Fruit fly (Drosophila melanogaster) whole organism, wandering third instar larva: ENCODE data around the gene VhaM9.7-c.
A peak's percentile ranks its signal among the peaks of the same experiment; 100 is the strongest.

ENCODE experiments used
- Abd-B ChIP-seq: fragments of >200 bp; optimal IDR thresholded peaks from 2 replicates; lab custom pipeline; 2017; ENCODE audit warnings: missing biosample characterization, missing genetic modification characterization
- CG32264 ChIP-seq: fragments of 200-800 bp; sonication (Bioruptor generic); optimal IDR thresholded peaks from 2 replicates; lab custom pipeline; 2016; ENCODE audit warnings: missing biosample characterization, missing genetic modification characterization
- CG9705 ChIP-seq: fragments of 200-800 bp; sonication (Bioruptor generic); optimal IDR thresholded peaks from 2 replicates; lab custom pipeline; 2018; ENCODE audit warnings: missing biosample characterization, mild to moderate bottlenecking, missing genetic modification characterization
- CrebA ChIP-seq: fragments of 200-800 bp; sonication (Bioruptor generic); optimal IDR thresholded peaks from 2 replicates; lab custom pipeline; 2016; ENCODE audit warnings: missing biosample characterization, mild to moderate bottlenecking, missing genetic modification characterization, borderline replicate concordance
- Dfd ChIP-seq: fragments of >200 bp; optimal IDR thresholded peaks from 2 replicates; lab custom pipeline; 2017; ENCODE audit warnings: missing biosample characterization, missing genetic modification characterization
- Dif ChIP-seq: fragments of 200-275, 200-300 bp; sonication (Bioruptor generic); optimal IDR thresholded peaks from 2 replicates; lab custom pipeline; 2018; ENCODE audit warnings: missing biosample characterization, missing genetic modification characterization; ENCODE audit not compliant: partially characterized antibody
- GATAd ChIP-seq: sonication (Bioruptor generic); optimal IDR thresholded peaks from 2 replicates; lab custom pipeline; 2016; ENCODE audit warnings: missing biosample characterization, missing genetic modification characterization
- HLH106 ChIP-seq: fragments of 200-800 bp; optimal IDR thresholded peaks from 3 replicates; lab custom pipeline; 2019; ENCODE audit warnings: missing biosample characterization, mild to moderate bottlenecking, missing genetic modification characterization, moderate library complexity
- Hnf4 ChIP-seq: fragments of 200-800 bp; sonication (Bioruptor generic); optimal IDR thresholded peaks from 2 replicates; lab custom pipeline; 2016; ENCODE audit warnings: missing biosample characterization, mild to moderate bottlenecking, missing genetic modification characterization
- Hr78 ChIP-seq: fragments of >200 bp; optimal IDR thresholded peaks from 2 replicates; lab custom pipeline; 2017; ENCODE audit warnings: missing biosample characterization, missing genetic modification characterization
- Hr83 ChIP-seq: fragments of 200-300 bp; sonication (Bioruptor generic); optimal IDR thresholded peaks from 2 replicates; lab custom pipeline; 2016; ENCODE audit warnings: missing biosample characterization, mild to moderate bottlenecking, missing genetic modification characterization, moderate library complexity; ENCODE audit not compliant: poor library complexity, severe bottlenecking
- Jra ChIP-seq: sonication (Bioruptor generic); optimal IDR thresholded peaks from 2 replicates; lab custom pipeline; 2016; ENCODE audit warnings: missing biosample characterization, missing genetic modification characterization
- Mio ChIP-seq: sonication (Bioruptor generic); optimal IDR thresholded peaks from 2 replicates; lab custom pipeline; 2016; ENCODE audit warnings: missing biosample characterization, missing genetic modification characterization
- Myc ChIP-seq: fragments of >200 bp; optimal IDR thresholded peaks from 2 replicates; lab custom pipeline; 2017
- N ChIP-seq: fragments of >200 bp; optimal IDR thresholded peaks from 2 replicates; lab custom pipeline; 2018; ENCODE audit warnings: missing biosample characterization, missing external identifiers, missing genetic modification characterization
- OdsH ChIP-seq: fragments of 200-800 bp; sonication (Bioruptor generic); optimal IDR thresholded peaks from 2 replicates; lab custom pipeline; 2016; ENCODE audit warnings: missing biosample characterization, mild to moderate bottlenecking, missing genetic modification characterization
- Rel ChIP-seq, 2 experiments: fragments of 200-800 bp; sonication (Bioruptor generic) in 1 of 2; optimal IDR thresholded peaks; 2 replicates in 1 of 2; 3 replicates in 1 of 2; lab custom pipeline; 2016 to 2019; ENCODE audit warnings: mild to moderate bottlenecking in 2 of 2, missing biosample characterization in 2 of 2, missing genetic modification characterization in 2 of 2, moderate library complexity in 1 of 2
- Sp1 ChIP-seq: fragments of 200-800 bp; sonication (Bioruptor generic); optimal IDR thresholded peaks from 3 replicates; lab custom pipeline; 2019; ENCODE audit warnings: missing biosample characterization, mild to moderate bottlenecking, missing genetic modification characterization, moderate library complexity
- Vsx2 ChIP-seq: fragments of 200-300, 225-300 bp; sonication (Bioruptor generic); optimal IDR thresholded peaks from 2 replicates; lab custom pipeline; 2018; ENCODE audit warnings: missing biosample characterization, missing genetic modification characterization; ENCODE audit not compliant: partially characterized antibody
- br ChIP-seq: fragments of 200-800 bp; sonication (Bioruptor generic); optimal IDR thresholded peaks from 2 replicates; lab custom pipeline; 2016; ENCODE audit warnings: missing biosample characterization, missing genetic modification characterization
- brk ChIP-seq: fragments of 200-800 bp; sonication (Bioruptor generic); optimal IDR thresholded peaks from 2 replicates; lab custom pipeline; 2016; ENCODE audit warnings: missing biosample characterization, mild to moderate bottlenecking, missing genetic modification characterization
- dl ChIP-seq, 2 experiments: fragments of 175-275, 200-275 bp in 1 of 2; fragments of 200-275 bp in 1 of 2; sonication (Bioruptor generic); optimal IDR thresholded peaks; lab custom pipeline; 2018; ENCODE audit warnings: mild to moderate bottlenecking in 2 of 2, missing biosample characterization in 2 of 2, missing genetic modification characterization in 2 of 2, moderate library complexity in 2 of 2; ENCODE audit not compliant: partially characterized antibody in 2 of 2, insufficient read depth in 1 of 2
- dmrt93B ChIP-seq: fragments of 200-800 bp; sonication (Bioruptor generic); optimal IDR thresholded peaks from 2 replicates; lab custom pipeline; 2018; ENCODE audit warnings: missing biosample characterization, mild to moderate bottlenecking, missing genetic modification characterization
- dsf ChIP-seq: sonication (Bioruptor generic); optimal IDR thresholded peaks from 2 replicates; lab custom pipeline; 2016; ENCODE audit warnings: missing biosample characterization, missing genetic modification characterization, borderline replicate concordance
- ey ChIP-seq: fragments of 200-800 bp; sonication (Bioruptor generic); optimal IDR thresholded peaks from 2 replicates; lab custom pipeline; 2016; ENCODE audit warnings: missing biosample characterization, missing genetic modification characterization
- foxo ChIP-seq, 2 experiments: fragments of 200-800 bp; sonication (Bioruptor generic); optimal IDR thresholded peaks; 2 replicates in 1 of 2; 3 replicates in 1 of 2; lab custom pipeline; 2016 to 2017; ENCODE audit warnings: missing biosample characterization in 2 of 2, missing genetic modification characterization in 2 of 2
- fru ChIP-seq: fragments of 200-800 bp; sonication (Bioruptor generic); optimal IDR thresholded peaks from 3 replicates; lab custom pipeline; 2016; ENCODE audit warnings: missing biosample characterization, mild to moderate bottlenecking, missing genetic modification characterization
- h ChIP-seq: fragments of 200-800 bp; sonication (Bioruptor generic); optimal IDR thresholded peaks from 3 replicates; lab custom pipeline; 2016; ENCODE audit warnings: missing biosample characterization, mild to moderate bottlenecking, missing genetic modification characterization
- jim ChIP-seq: fragments of 175-275, 200-325 bp; sonication (Bioruptor generic); optimal IDR thresholded peaks from 2 replicates; lab custom pipeline; 2016; ENCODE audit warnings: missing biosample characterization, mild to moderate bottlenecking, missing genetic modification characterization
- lola ChIP-seq: fragments of >200 bp; optimal IDR thresholded peaks from 2 replicates; lab custom pipeline; 2017; ENCODE audit warnings: missing biosample characterization, missing genetic modification characterization
- pan ChIP-seq: fragments of >200 bp; optimal IDR thresholded peaks from 2 replicates; lab custom pipeline; 2017
- psq ChIP-seq: fragments of 200-800 bp; sonication (Bioruptor generic); optimal IDR thresholded peaks from 3 replicates; lab custom pipeline; 2017; ENCODE audit warnings: missing biosample characterization, mild to moderate bottlenecking, missing genetic modification characterization, moderate library complexity
- rgr ChIP-seq: fragments of 200-800 bp; sonication (Bioruptor generic); optimal IDR thresholded peaks from 3 replicates; lab custom pipeline; 2016; ENCODE audit warnings: missing biosample characterization, mild to moderate bottlenecking, missing genetic modification characterization
- sage ChIP-seq: fragments of 200-800 bp; sonication (Bioruptor generic); optimal IDR thresholded peaks from 2 replicates; lab custom pipeline; 2016; ENCODE audit warnings: missing biosample characterization, mild to moderate bottlenecking, missing genetic modification characterization
- sv ChIP-seq: fragments of 200-800 bp; sonication (Bioruptor generic); optimal IDR thresholded peaks from 3 replicates; lab custom pipeline; 2016; ENCODE audit warnings: missing biosample characterization, missing genetic modification characterization
- tai ChIP-seq: sonication (Bioruptor generic); optimal IDR thresholded peaks from 2 replicates; lab custom pipeline; 2016; ENCODE audit warnings: missing biosample characterization, missing genetic modification characterization
- usp ChIP-seq: fragments of >200 bp; optimal IDR thresholded peaks from 2 replicates; lab custom pipeline; 2017; ENCODE audit warnings: missing biosample characterization, missing genetic modification characterization
- woc ChIP-seq: sonication (Bioruptor generic); optimal IDR thresholded peaks from 2 replicates; lab custom pipeline; 2016; ENCODE audit warnings: missing biosample characterization, mild to moderate bottlenecking, missing genetic modification characterization

The VhaM9.7-c gene

dm6 chr3L:4186659-4187058, at the start of gene VhaM9.7-c:
Gene VhaM9.7-c (minus strand): TSS chr3L:4186865.
- peak; percentile 4 for TF ChIP-seq br (GFP tag; lab: Kevin White, UChicago)
- peak; percentile 27 for TF ChIP-seq HLH106 (tag; lab: Kevin White, UChicago)
- TF ChIP-seq psq (GFP tag; lab: Kevin White, UChicago), result peak; percentile 24
- peak; percentile 70 for TF ChIP-seq rgr (GFP tag; lab: Kevin White, UChicago)
- no peak for TF ChIP-seq Dif (GFP tag; lab: Kevin White, UChicago)
- TF ChIP-seq CrebA (GFP tag; lab: Kevin White, UChicago), result no peak
- no peak for TF ChIP-seq jim (GFP tag; lab: Kevin White, UChicago)
- peak; percentile 39 for TF ChIP-seq OdsH (GFP tag; lab: Kevin White, UChicago)
- TF ChIP-seq foxo (GFP tag; optimal IDR thresholded peaks at IDR 0.05; lab: Kevin White, UChicago), result peak in 1 of 2 experiments; percentile 62
- no peak for TF ChIP-seq Hnf4
- TF ChIP-seq brk (GFP tag; lab: Kevin White, UChicago), result no peak
- TF ChIP-seq woc, result no peak
- peak; percentile 22 for TF ChIP-seq ey
- TF ChIP-seq sv (GFP tag; lab: Kevin White, UChicago), result peak; percentile 34
- peak; percentile 75 for TF ChIP-seq Hr83 (GFP tag; lab: Kevin White, UChicago)
- TF ChIP-seq fru (GFP tag; lab: Kevin White, UChicago), result peak; percentile 44
- peak; percentile 18 for TF ChIP-seq CG9705 (GFP tag; lab: Kevin White, UChicago)
- peak; percentile 2 for TF ChIP-seq GATAd (GFP tag; lab: Kevin White, UChicago)
- no peak for TF ChIP-seq sage (GFP tag; lab: Kevin White, UChicago)
- TF ChIP-seq dsf (GFP tag; lab: Kevin White, UChicago), result peak; percentile 17
- TF ChIP-seq h, result peak; percentile 62
- peak; percentile 59 for TF ChIP-seq Jra (GFP tag; lab: Kevin White, UChicago)
- TF ChIP-seq, all 38 proteins: peak for 15

DNA sequence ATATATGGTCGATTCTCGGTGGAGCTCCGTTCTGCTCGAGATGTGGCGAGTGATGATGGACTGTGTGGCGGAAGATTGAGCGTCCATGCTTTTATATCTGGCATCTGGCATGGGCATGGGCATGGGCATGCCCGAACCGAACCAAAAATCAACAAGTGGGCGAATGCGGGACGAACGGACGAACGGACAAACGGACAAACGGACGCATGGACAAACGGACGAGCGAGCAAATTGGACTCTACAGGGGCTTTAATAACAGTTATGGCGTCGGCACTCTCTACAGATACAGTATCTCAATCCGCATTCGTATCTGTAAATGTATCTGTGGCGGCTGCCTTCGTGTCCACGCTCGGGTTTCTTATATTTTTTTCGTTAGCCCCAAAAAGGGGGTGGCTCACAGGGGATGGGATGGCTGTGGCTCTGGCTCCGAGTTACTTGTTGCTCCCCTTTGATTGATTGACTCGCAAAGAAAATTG, 49.5 kb upstream of the VhaM9.7-c start, which contains the start of gene ImpL2:
ImpL2 (minus strand) TSS at position 51 of the 476 bp plus-strand sequence.
- TF ChIP-seq fru (GFP tag; lab: Kevin White, UChicago), result no peak
- no peak for TF ChIP-seq Abd-B
- TF ChIP-seq Hr78, result no peak
- TF ChIP-seq h, result no peak
- TF ChIP-seq CrebA (GFP tag; lab: Kevin White, UChicago), result no peak
- no peak for TF ChIP-seq woc
- TF ChIP-seq pan (lab: Kevin White, UChicago), result no peak
- no peak for TF ChIP-seq CG32264 (GFP tag; lab: Kevin White, UChicago)
- TF ChIP-seq Rel (GFP tag; optimal IDR thresholded peaks at IDR 0.05; lab: Kevin White, UChicago), result no peak
- TF ChIP-seq Rel (tag; optimal IDR thresholded peaks at IDR 0.05; lab: Kevin White, UChicago), result no peak
- no peak for TF ChIP-seq Jra (GFP tag; lab: Kevin White, UChicago)
- no peak for TF ChIP-seq usp (GFP tag; lab: Kevin White, UChicago)
- no peak for TF ChIP-seq Vsx2 (GFP tag; lab: Kevin White, UChicago)
- no peak for TF ChIP-seq Hr83 (GFP tag; lab: Kevin White, UChicago)
- TF ChIP-seq brk (GFP tag; lab: Kevin White, UChicago), result no peak
- TF ChIP-seq GATAd (GFP tag; lab: Kevin White, UChicago), result no peak
- no peak for TF ChIP-seq lola (GFP tag; lab: Kevin White, UChicago)
- no peak for TF ChIP-seq Dfd (GFP tag; lab: Kevin White, UChicago)
- no peak for TF ChIP-seq CG9705 (GFP tag; lab: Kevin White, UChicago)

DNA sequence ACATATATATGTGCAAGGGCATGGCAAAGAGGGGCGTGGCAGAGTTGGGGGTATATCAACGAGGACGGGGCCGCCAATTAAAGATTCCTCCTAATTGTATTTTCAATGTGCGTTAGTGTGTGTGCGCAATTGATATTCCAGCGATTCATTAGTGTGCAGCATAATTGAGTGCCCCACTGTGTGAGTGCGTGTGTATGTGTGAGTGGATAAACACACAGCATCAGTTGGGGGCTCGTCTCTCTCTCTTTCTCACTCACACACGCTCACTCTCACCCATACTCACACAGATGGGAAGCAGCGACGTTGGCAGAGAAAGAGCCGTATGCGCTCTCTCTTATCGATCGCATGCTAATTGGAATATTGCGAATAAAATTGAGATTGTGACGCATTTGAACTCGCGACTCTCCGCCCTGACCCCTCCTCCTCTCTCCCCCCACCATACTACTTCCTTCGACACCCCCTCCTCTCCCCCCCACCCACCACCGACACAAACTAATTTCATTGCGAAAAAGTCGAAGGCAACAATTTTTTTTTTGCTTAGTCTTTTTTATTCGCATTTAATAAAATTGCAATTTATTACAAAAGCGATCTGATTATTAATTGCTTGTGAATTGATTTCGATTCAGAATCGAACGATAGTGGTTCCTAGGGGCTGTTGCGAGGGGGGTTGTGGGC, 47.1 kb upstream of the VhaM9.7-c start:
- TF ChIP-seq lola (GFP tag; lab: Kevin White, UChicago), result no peak
- TF ChIP-seq Sp1 (GFP tag; lab: Kevin White, UChicago), result no peak
- no peak for TF ChIP-seq Hr83 (GFP tag; lab: Kevin White, UChicago)
- TF ChIP-seq N (GFP tag; lab: Kevin White, UChicago), result peak; percentile 64
- no peak for TF ChIP-seq Jra (GFP tag; lab: Kevin White, UChicago)
- TF ChIP-seq Vsx2 (GFP tag; lab: Kevin White, UChicago), result peak; percentile 11
- no peak for TF ChIP-seq Rel (GFP tag; optimal IDR thresholded peaks at IDR 0.05; lab: Kevin White, UChicago)
- peak; percentile 2 for TF ChIP-seq Rel (tag; optimal IDR thresholded peaks at IDR 0.05; lab: Kevin White, UChicago)
- no peak for TF ChIP-seq psq (GFP tag; lab: Kevin White, UChicago)
- no peak for TF ChIP-seq dmrt93B
- TF ChIP-seq tai, result no peak
- no peak for TF ChIP-seq woc
- TF ChIP-seq pan (lab: Kevin White, UChicago), result no peak
- TF ChIP-seq Myc (lab: Kevin White, UChicago), result no peak
- TF ChIP-seq h, result no peak
- no peak for TF ChIP-seq usp (GFP tag; lab: Kevin White, UChicago)
- peak in 1 of 2 experiments; percentile 21 for TF ChIP-seq dl (GFP tag; optimal IDR thresholded peaks at IDR 0.05; lab: Kevin White, UChicago; ENCODE audit: insufficient read depth in 1 of 2, partially characterized antibody in 2 of 2)
- TF ChIP-seq fru (GFP tag; lab: Kevin White, UChicago), result no peak
- no peak for TF ChIP-seq Hr78
- TF ChIP-seq foxo (GFP tag; optimal IDR thresholded peaks at IDR 0.05; lab: Kevin White, UChicago), result no peak
- no peak for TF ChIP-seq brk (GFP tag; lab: Kevin White, UChicago)
- no peak for TF ChIP-seq Mio (GFP tag; lab: Kevin White, UChicago)
- TF ChIP-seq rgr (GFP tag; lab: Kevin White, UChicago), result no peak
- no peak for TF ChIP-seq sv (GFP tag; lab: Kevin White, UChicago)
- TF ChIP-seq Dif (GFP tag; lab: Kevin White, UChicago), result peak; percentile 38
